Worm (Caenorhabditis elegans): ENCODE data around the gene F15A8.1.

Gene F15A8.1

DNA sequence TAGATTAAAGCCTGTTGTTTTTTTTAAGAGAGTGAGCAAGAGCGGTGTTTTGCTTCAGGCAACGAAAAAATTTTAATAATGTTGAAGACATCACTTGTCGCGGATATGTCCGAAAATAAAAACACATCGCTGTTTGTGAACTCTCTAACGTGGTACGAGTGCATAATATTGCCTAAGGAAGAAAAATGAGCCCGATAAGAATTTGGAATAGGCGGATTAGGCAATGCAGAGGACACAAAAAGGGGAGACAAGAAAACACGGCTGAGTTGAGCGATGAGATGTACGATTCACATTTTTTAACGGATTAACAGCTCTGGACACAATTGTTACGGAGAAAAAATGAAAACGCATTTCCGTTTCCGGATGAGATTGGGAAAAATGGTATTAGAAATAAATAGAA, 13.4 kb upstream of the F15A8.1 start:
- TF ChIP-seq ceh-13 (GFP tag; optimal IDR thresholded peaks at IDR 0.05) (no peak), aly-1 (tag; optimal IDR thresholded peaks at IDR 0.05) (no peak), scrt-1 (GFP tag; IDR thresholded peaks at IDR 0.05) (no peak), ama-1 (optimal IDR thresholded peaks at IDR 0.05) (no peak), hmbx-1 (tag; optimal IDR thresholded peaks at IDR 0.05) (no peak), B0310.2 (tag; optimal IDR thresholded peaks at IDR 0.05) (no peak), tbx-11 (GFP tag; IDR thresholded peaks at IDR 0.05) (no peak), pes-1 (GFP tag; IDR thresholded peaks at IDR 0.05) (no peak), sea-1 (GFP tag; conservative IDR thresholded peaks at IDR 0.05) (no peak), tra-4 (tag; optimal IDR thresholded peaks at IDR 0.05) (no peak), F13C5.2 (tag; optimal IDR thresholded peaks at IDR 0.05) (no peak), flt-1 (GFP tag; IDR thresholded peaks at IDR 0.05) (no peak), ceh-36 (tag; optimal IDR thresholded peaks at IDR 0.05) (no peak), hmg-4 (GFP tag; optimal IDR thresholded peaks at IDR 0.05) (no peak), hnd-1 (tag; optimal IDR thresholded peaks at IDR 0.05) (no peak)

DNA sequence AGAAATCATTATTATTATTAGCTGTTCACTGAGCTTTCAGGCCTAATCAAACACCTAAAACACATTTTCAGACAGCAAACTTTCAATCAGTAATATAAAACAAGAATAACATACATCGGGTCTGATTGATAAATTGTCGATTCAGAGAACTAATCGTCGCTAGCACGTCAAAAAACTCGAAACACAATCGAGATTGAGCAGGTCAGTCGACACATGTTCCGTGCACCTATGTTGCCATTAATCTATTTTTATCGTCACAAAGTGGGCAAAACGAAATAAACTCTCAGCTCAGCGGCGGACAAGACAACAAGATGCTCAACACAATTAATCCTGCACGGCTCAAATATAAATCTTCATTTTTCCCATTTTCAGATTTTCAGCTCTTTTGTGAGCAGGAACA, 11.4 kb upstream of the F15A8.1 start:
- TF ChIP-seq ceh-36 (tag; optimal IDR thresholded peaks at IDR 0.05) (no peak), tra-4 (tag; optimal IDR thresholded peaks at IDR 0.05) (no peak), hmg-4 (GFP tag; optimal IDR thresholded peaks at IDR 0.05) (no peak), sea-1 (GFP tag; conservative IDR thresholded peaks at IDR 0.05) (no peak), ceh-13 (GFP tag; optimal IDR thresholded peaks at IDR 0.05) (no peak), hnd-1 (tag; optimal IDR thresholded peaks at IDR 0.05) (no peak), tbx-37 (GFP tag; conservative IDR thresholded peaks at IDR 0.05) (no peak), scrt-1 (GFP tag; IDR thresholded peaks at IDR 0.05) (no peak), hmbx-1 (tag; optimal IDR thresholded peaks at IDR 0.05) (no peak), ets-7 (tag; optimal IDR thresholded peaks at IDR 0.05) (no peak), F13C5.2 (tag; optimal IDR thresholded peaks at IDR 0.05) (no peak), ama-1 (optimal IDR thresholded peaks at IDR 0.05) (no peak), pes-1 (GFP tag; IDR thresholded peaks at IDR 0.05) (no peak), tbx-11 (GFP tag; IDR thresholded peaks at IDR 0.05) (no peak), flt-1 (GFP tag; IDR thresholded peaks at IDR 0.05) (no peak), B0310.2 (tag; optimal IDR thresholded peaks at IDR 0.05) (no peak), aly-1 (tag; optimal IDR thresholded peaks at IDR 0.05) (no peak)

ce11 chrX:4434577-4434976, 6.2 kb upstream of the F15A8.1 start:
- TF ChIP-seq ceh-13 (GFP tag; optimal IDR thresholded peaks at IDR 0.05) = no peak
- TF ChIP-seq tra-4 (tag; optimal IDR thresholded peaks at IDR 0.05) = no peak
- no peak for TF ChIP-seq aly-1 (tag; optimal IDR thresholded peaks at IDR 0.05)
- TF ChIP-seq tbx-37 (GFP tag; conservative IDR thresholded peaks at IDR 0.05) = no peak
- TF ChIP-seq pes-1 (GFP tag; IDR thresholded peaks at IDR 0.05) = no peak
- no peak for TF ChIP-seq tbx-11 (GFP tag; IDR thresholded peaks at IDR 0.05)
- no peak for TF ChIP-seq B0310.2 (tag; optimal IDR thresholded peaks at IDR 0.05)
- TF ChIP-seq ets-7 (tag; optimal IDR thresholded peaks at IDR 0.05) = no peak
- no peak for TF ChIP-seq hnd-1 (tag; optimal IDR thresholded peaks at IDR 0.05)
- no peak for TF ChIP-seq hmg-4 (GFP tag; optimal IDR thresholded peaks at IDR 0.05)
- TF ChIP-seq sea-1 (GFP tag; conservative IDR thresholded peaks at IDR 0.05) = no peak
- TF ChIP-seq hmbx-1 (tag; optimal IDR thresholded peaks at IDR 0.05) = no peak
- no peak for TF ChIP-seq flt-1 (GFP tag; IDR thresholded peaks at IDR 0.05)
- TF ChIP-seq F13C5.2 (tag; optimal IDR thresholded peaks at IDR 0.05) = no peak
- TF ChIP-seq ama-1 (optimal IDR thresholded peaks at IDR 0.05) = no peak
- TF ChIP-seq scrt-1 (GFP tag; IDR thresholded peaks at IDR 0.05) = no peak
- no peak for TF ChIP-seq ceh-36 (tag; optimal IDR thresholded peaks at IDR 0.05)

- TF ChIP-seq F13C5.2 (tag; optimal IDR thresholded peaks at IDR 0.05) = no peak
- TF ChIP-seq ceh-13 (GFP tag; optimal IDR thresholded peaks at IDR 0.05) = no peak
Measured at ce11 chrX:4435396-4435795, 5.3 kb upstream of the F15A8.1 start.

- TF ChIP-seq B0310.2 (tag; optimal IDR thresholded peaks at IDR 0.05) = no peak
- TF ChIP-seq hmg-4 (GFP tag; optimal IDR thresholded peaks at IDR 0.05) = no peak
- TF ChIP-seq sea-1 (GFP tag; conservative IDR thresholded peaks at IDR 0.05) = no peak
- TF ChIP-seq ceh-36 (tag; optimal IDR thresholded peaks at IDR 0.05) = no peak
- no peak for TF ChIP-seq tbx-11 (GFP tag; IDR thresholded peaks at IDR 0.05)
Measured at ce11 chrX:4437555-4437954, 3.2 kb upstream of the F15A8.1 start, which contains the start of gene cest-26. TSS of gene cest-26 (minus strand) at chrX:4437655.

DNA sequence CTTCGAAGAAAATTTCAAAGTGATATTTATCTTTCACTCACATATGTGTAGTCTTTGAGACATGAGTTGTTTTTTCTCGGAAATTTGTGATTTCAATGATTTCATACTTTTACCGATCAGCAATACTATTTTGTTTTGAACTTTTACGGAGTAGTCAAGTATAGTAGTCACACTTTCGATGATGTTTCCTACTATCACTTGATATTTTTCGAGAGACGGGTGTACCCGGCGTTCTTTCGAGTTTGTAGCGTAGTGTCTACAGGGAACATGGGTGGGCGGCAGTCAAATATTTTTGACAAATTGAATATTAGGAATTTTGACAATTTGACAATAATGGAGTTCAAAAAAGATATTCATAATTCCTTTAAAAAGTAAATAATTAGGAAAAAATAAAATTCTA, 1.9 kb upstream of the F15A8.1 start:
- no peak for TF ChIP-seq scrt-1 (GFP tag; IDR thresholded peaks at IDR 0.05)
- TF ChIP-seq ama-1 (optimal IDR thresholded peaks at IDR 0.05) = no peak
- no peak for TF ChIP-seq F13C5.2 (tag; optimal IDR thresholded peaks at IDR 0.05)
- TF ChIP-seq hnd-1 (tag; optimal IDR thresholded peaks at IDR 0.05) = no peak
- no peak for TF ChIP-seq ets-7 (tag; optimal IDR thresholded peaks at IDR 0.05)
- no peak for TF ChIP-seq pes-1 (GFP tag; IDR thresholded peaks at IDR 0.05)
- TF ChIP-seq ceh-36 (tag; optimal IDR thresholded peaks at IDR 0.05) = no peak

- TF ChIP-seq flt-1 (GFP tag; IDR thresholded peaks at IDR 0.05) = no peak
Measured at ce11 chrX:4439616-4440015, 1.1 kb upstream of the F15A8.1 start.

- TF ChIP-seq tbx-37 (GFP tag; conservative IDR thresholded peaks at IDR 0.05) (peak; percentile 86), ama-1 (optimal IDR thresholded peaks at IDR 0.05) (no peak), F13C5.2 (tag; optimal IDR thresholded peaks at IDR 0.05) (peak; percentile 87), hnd-1 (tag; optimal IDR thresholded peaks at IDR 0.05) (peak; percentile 64), pes-1 (GFP tag; IDR thresholded peaks at IDR 0.05) (peak; percentile 90), ets-7 (tag; optimal IDR thresholded peaks at IDR 0.05) (no peak), scrt-1 (GFP tag; IDR thresholded peaks at IDR 0.05) (peak; percentile 78), flt-1 (GFP tag; IDR thresholded peaks at IDR 0.05) (peak; percentile 88), hmg-4 (GFP tag; optimal IDR thresholded peaks at IDR 0.05) (peak; percentile 67), B0310.2 (tag; optimal IDR thresholded peaks at IDR 0.05) (peak; percentile 75), ceh-13 (GFP tag; optimal IDR thresholded peaks at IDR 0.05) (peak; percentile 58), sea-1 (GFP tag; conservative IDR thresholded peaks at IDR 0.05) (peak; percentile 85), ceh-36 (tag; optimal IDR thresholded peaks at IDR 0.05) (peak; percentile 62), aly-1 (tag; optimal IDR thresholded peaks at IDR 0.05) (peak; percentile 70), hmbx-1 (tag; optimal IDR thresholded peaks at IDR 0.05) (peak; percentile 55), tbx-11 (GFP tag; IDR thresholded peaks at IDR 0.05) (peak; percentile 86), tra-4 (tag; optimal IDR thresholded peaks at IDR 0.05) (peak; percentile 2)
Measured at ce11 chrX:4444073-4444472, 3.3 kb downstream of the F15A8.1 start.

All from whole organism, early embryonic.